Fruit fly (Drosophila melanogaster): Measurements from ENCODE around the gene CG10195.
A peak's percentile ranks its signal among the peaks of the same experiment; 100 is the strongest.

The CG10195 gene

DNA sequence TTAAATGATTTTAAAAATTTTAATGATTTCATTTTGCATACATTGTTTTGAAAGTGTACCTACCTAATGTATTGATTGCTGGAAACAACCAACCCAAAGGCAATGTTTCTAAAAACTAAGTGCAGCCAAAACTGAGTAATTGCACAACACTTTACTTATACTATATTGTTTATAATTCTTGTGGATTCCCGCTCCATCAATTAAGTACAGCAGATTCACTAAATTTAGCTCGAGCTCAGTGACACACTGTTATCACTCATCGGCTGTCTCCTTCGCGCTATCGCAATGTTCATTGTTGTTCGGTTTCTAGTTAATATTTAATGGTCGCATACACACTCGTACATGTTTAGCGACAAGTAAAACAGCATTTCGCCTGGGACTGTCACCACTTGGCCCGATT is 28.8 kb downstream of the CG10195 start:
- TF ChIP-seq Rel (GFP tag; optimal IDR thresholded peaks at IDR 0.05) (no peak), Rel (tag; optimal IDR thresholded peaks at IDR 0.05) (peak; percentile 93), psq (GFP tag; optimal IDR thresholded peaks at IDR 0.05) (no peak)

DNA sequence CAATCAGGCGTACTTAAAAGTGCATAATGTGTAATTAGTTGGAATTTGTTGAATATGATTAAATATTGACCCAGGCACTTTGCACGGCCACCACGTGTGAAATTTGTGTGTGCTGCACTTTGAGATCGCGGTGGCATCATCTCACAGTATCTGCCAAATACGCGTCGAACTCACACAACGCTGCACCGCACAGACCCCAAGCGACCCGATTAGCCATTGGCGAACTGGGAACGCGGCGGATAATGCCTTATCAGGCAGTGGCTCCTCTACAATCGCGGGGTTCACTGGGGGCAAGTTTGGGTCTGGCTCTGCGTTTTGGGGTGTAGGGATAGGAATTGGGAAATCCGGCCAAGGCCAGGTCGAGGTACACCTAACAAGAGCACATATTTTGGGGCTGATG is 29.3 kb downstream of the CG10195 start:
- no peak for TF ChIP-seq Jra (GFP tag; optimal IDR thresholded peaks at IDR 0.05)
- no peak for TF ChIP-seq Sp1 (GFP tag; optimal IDR thresholded peaks at IDR 0.05)
- TF ChIP-seq Dif (GFP tag; optimal IDR thresholded peaks at IDR 0.05; ENCODE audit: partially characterized antibody): no peak
- no peak for TF ChIP-seq br (GFP tag; optimal IDR thresholded peaks at IDR 0.05)

DNA sequence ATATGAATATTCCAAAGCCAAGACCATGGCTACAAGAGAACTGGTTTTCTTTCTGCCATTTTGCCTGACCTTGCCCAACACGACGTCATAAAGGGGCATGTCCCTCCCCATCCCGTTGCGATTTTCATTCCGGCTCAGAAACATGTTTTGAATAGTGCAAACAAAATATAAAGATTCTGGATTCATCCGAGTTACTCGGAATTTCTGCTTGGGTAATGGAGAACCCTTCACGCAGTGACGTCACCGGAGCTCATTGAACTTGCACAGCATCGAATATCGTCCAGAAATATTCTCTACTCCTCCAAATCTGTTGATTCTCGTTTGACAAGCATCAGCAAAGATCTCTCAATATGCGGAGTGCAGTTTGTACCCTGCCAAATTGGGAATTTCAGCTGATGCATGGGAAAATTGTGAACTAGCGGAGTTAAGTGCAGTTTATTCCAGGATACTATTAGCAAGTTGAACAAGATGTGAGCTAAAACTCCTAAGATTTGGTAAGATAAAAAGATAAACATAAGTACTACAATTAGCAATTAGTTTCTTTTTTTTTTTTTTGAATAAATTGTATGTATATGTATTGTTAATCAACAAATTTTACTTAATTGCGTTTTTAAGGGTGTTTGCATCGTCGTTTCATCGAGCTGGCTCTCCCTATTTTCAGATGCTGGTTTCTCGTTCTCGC is 30.3 kb downstream of the CG10195 start, which contains the start of gene CG10026:
TSS of gene CG10026 (plus strand) at position 187 of the 682 bp plus-strand sequence.
- TF ChIP-seq rgr (GFP tag; optimal IDR thresholded peaks at IDR 0.05) (peak; percentile 62), psq (GFP tag; optimal IDR thresholded peaks at IDR 0.05) (peak; percentile 61), h (GFP tag; optimal IDR thresholded peaks at IDR 0.05) (peak; percentile 25), Vsx2 (GFP tag; optimal IDR thresholded peaks at IDR 0.05; ENCODE audit: partially characterized antibody) (no peak), usp (GFP tag; optimal IDR thresholded peaks at IDR 0.05) (no peak), br (GFP tag; optimal IDR thresholded peaks at IDR 0.05) (peak; percentile 59), dl (GFP tag; optimal IDR thresholded peaks at IDR 0.05; ENCODE audit: insufficient read depth in 1 of 2, partially characterized antibody in 2 of 2) (no peak), fru (GFP tag; optimal IDR thresholded peaks at IDR 0.05) (peak; percentile 52), Hr78 (GFP tag; optimal IDR thresholded peaks at IDR 0.05) (no peak), pan (optimal IDR thresholded peaks at IDR 0.05) (no peak), Dfd (GFP tag; optimal IDR thresholded peaks at IDR 0.05) (no peak), Myc (optimal IDR thresholded peaks at IDR 0.05) (no peak), ey (GFP tag; optimal IDR thresholded peaks at IDR 0.05) (peak; percentile 59), GATAd (GFP tag; optimal IDR thresholded peaks at IDR 0.05) (no peak), dmrt93B (GFP tag; optimal IDR thresholded peaks at IDR 0.05) (no peak), N (GFP tag; optimal IDR thresholded peaks at IDR 0.05) (no peak), OdsH (GFP tag; optimal IDR thresholded peaks at IDR 0.05) (peak; percentile 58), HLH106 (tag; optimal IDR thresholded peaks at IDR 0.05) (peak; percentile 53), Dif (GFP tag; optimal IDR thresholded peaks at IDR 0.05; ENCODE audit: partially characterized antibody) (peak; percentile 34), sage (GFP tag; optimal IDR thresholded peaks at IDR 0.05) (no peak), woc (GFP tag; optimal IDR thresholded peaks at IDR 0.05) (peak; percentile 31), Sp1 (GFP tag; optimal IDR thresholded peaks at IDR 0.05) (peak; percentile 51), jim (GFP tag; optimal IDR thresholded peaks at IDR 0.05) (no peak), CrebA (GFP tag; optimal IDR thresholded peaks at IDR 0.05; ENCODE audit: borderline replicate concordance) (no peak), foxo (GFP tag; optimal IDR thresholded peaks at IDR 0.05) (peak in 1 of 2 experiments; percentile 16), brk (GFP tag; optimal IDR thresholded peaks at IDR 0.05) (no peak), sv (GFP tag; optimal IDR thresholded peaks at IDR 0.05) (no peak)

DNA sequence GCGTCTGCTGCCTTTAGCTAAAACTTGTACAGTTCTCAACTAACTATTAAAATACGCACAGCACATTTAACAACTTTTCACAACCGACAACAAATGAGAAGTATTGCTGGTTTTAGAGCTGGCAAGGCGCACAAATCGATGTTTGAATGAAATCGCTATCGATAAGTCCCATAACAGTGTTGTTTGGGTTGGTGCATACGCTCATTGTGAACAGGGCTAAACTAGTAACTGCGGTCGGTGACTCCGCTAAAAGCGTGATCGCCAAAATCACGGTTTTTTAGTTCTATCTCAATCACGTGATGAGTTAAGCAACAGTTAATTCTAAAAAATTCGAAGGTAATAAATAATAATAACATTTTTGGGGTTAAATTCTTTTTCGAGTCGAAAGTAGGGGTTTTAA is 31.1 kb downstream of the CG10195 start, which contains the start of gene Top2:
TSS of gene Top2 (minus strand) at position 110 of the 400 bp plus-strand sequence.
- TF ChIP-seq Abd-B (GFP tag; optimal IDR thresholded peaks at IDR 0.05) (no peak), foxo (GFP tag; optimal IDR thresholded peaks at IDR 0.05) (peak in 1 of 2 experiments; percentile 23), lola (GFP tag; optimal IDR thresholded peaks at IDR 0.05) (no peak), jim (GFP tag; optimal IDR thresholded peaks at IDR 0.05) (no peak), usp (GFP tag; optimal IDR thresholded peaks at IDR 0.05) (no peak), sage (GFP tag; optimal IDR thresholded peaks at IDR 0.05) (no peak), GATAd (GFP tag; optimal IDR thresholded peaks at IDR 0.05) (no peak), h (GFP tag; optimal IDR thresholded peaks at IDR 0.05) (peak; percentile 60), Dif (GFP tag; optimal IDR thresholded peaks at IDR 0.05; ENCODE audit: partially characterized antibody) (no peak), sv (GFP tag; optimal IDR thresholded peaks at IDR 0.05) (no peak), CG9705 (GFP tag; optimal IDR thresholded peaks at IDR 0.05) (no peak), dl (GFP tag; optimal IDR thresholded peaks at IDR 0.05; ENCODE audit: insufficient read depth in 1 of 2, partially characterized antibody in 2 of 2) (no peak), woc (GFP tag; optimal IDR thresholded peaks at IDR 0.05) (peak; percentile 6), Hr78 (GFP tag; optimal IDR thresholded peaks at IDR 0.05) (no peak), psq (GFP tag; optimal IDR thresholded peaks at IDR 0.05) (no peak), Dfd (GFP tag; optimal IDR thresholded peaks at IDR 0.05) (no peak), rgr (GFP tag; optimal IDR thresholded peaks at IDR 0.05) (peak; percentile 7), Mio (GFP tag; optimal IDR thresholded peaks at IDR 0.05) (no peak), dmrt93B (GFP tag; optimal IDR thresholded peaks at IDR 0.05) (no peak), ey (GFP tag; optimal IDR thresholded peaks at IDR 0.05) (no peak), Sp1 (GFP tag; optimal IDR thresholded peaks at IDR 0.05) (no peak), CrebA (GFP tag; optimal IDR thresholded peaks at IDR 0.05; ENCODE audit: borderline replicate concordance) (no peak), Hnf4 (GFP tag; optimal IDR thresholded peaks at IDR 0.05) (peak; percentile 66), Myc (optimal IDR thresholded peaks at IDR 0.05) (no peak), fru (GFP tag; optimal IDR thresholded peaks at IDR 0.05) (no peak), brk (GFP tag; optimal IDR thresholded peaks at IDR 0.05) (no peak), tai (GFP tag; optimal IDR thresholded peaks at IDR 0.05) (no peak), N (GFP tag; optimal IDR thresholded peaks at IDR 0.05) (no peak), Rel (GFP tag; optimal IDR thresholded peaks at IDR 0.05) (no peak), Rel (tag; optimal IDR thresholded peaks at IDR 0.05) (peak; percentile 29), CG32264 (GFP tag; optimal IDR thresholded peaks at IDR 0.05) (no peak), Vsx2 (GFP tag; optimal IDR thresholded peaks at IDR 0.05; ENCODE audit: partially characterized antibody) (peak; percentile 9), OdsH (GFP tag; optimal IDR thresholded peaks at IDR 0.05) (no peak), HLH106 (tag; optimal IDR thresholded peaks at IDR 0.05) (peak; percentile 32), br (GFP tag; optimal IDR thresholded peaks at IDR 0.05) (no peak), Jra (GFP tag; optimal IDR thresholded peaks at IDR 0.05) (peak; percentile 16), dsf (GFP tag; optimal IDR thresholded peaks at IDR 0.05; ENCODE audit: borderline replicate concordance) (no peak)

Measured in whole organism, wandering third instar larva.